Fruit fly (Drosophila melanogaster): ENCODE data around the gene qua.

- TF ChIP-seq EcR (GFP tag; optimal IDR thresholded peaks at IDR 0.05) (no peak), Snoo (tag; optimal IDR thresholded peaks at IDR 0.05) (no peak), fd96Ca (GFP tag; IDR thresholded peaks at IDR 0.05) (no peak), CG13204 (GFP tag; optimal IDR thresholded peaks at IDR 0.05) (no peak), CG15710 (tag; optimal IDR thresholded peaks at IDR 0.05) (no peak)
Observed at dm6 chr2L:17524449-17524848, 27.4 kb upstream of the qua start, which contains the start of gene CG15143.

Data from whole organism, pupa.